Fruit fly (Drosophila melanogaster) whole organism, prepupa: ENCODE measurements around the gene CG34034.
"Not testable (repeated sequence)": the region's sequence is repeated elsewhere in the genome, so short reads cannot be mapped to it uniquely, and the experiment has no call there.

ENCODE experiments used
- CG11902 ChIP-seq: fragments of 200-800 bp; sonication (Bioruptor generic); optimal IDR thresholded peaks from 3 replicates; lab custom pipeline; 2016; ENCODE audit warnings: missing biosample characterization, missing genetic modification characterization
- CG6276 ChIP-seq: fragments of 200-800 bp; sonication (Bioruptor generic); optimal IDR thresholded peaks from 2 replicates; lab custom pipeline; 2017; ENCODE audit warnings: missing biosample characterization, mild to moderate bottlenecking, missing genetic modification characterization
- OdsH ChIP-seq: fragments of 200-800 bp; sonication (Bioruptor generic); optimal IDR thresholded peaks from 3 replicates; lab custom pipeline; 2016; ENCODE audit warnings: missing biosample characterization, missing genetic modification characterization
- dac ChIP-seq: fragments of 200-800 bp; sonication (Bioruptor generic); optimal IDR thresholded peaks from 2 replicates; lab custom pipeline; 2017; ENCODE audit warnings: missing biosample characterization, mild to moderate bottlenecking, missing genetic modification characterization
- salr ChIP-seq, 2 experiments: fragments of 200-800 bp; sonication (Bioruptor generic); optimal IDR thresholded peaks; 3 replicates each; lab custom pipeline; 2016 to 2018; ENCODE audit warnings: missing biosample characterization in 2 of 2, missing genetic modification characterization in 2 of 2, mild to moderate bottlenecking in 1 of 2

dm6 chr3R:21736196-21736595, 2.7 kb downstream of the CG34034 start, which contains the start of gene Sfp93F:
- TF ChIP-seq CG6276 (GFP tag; lab: Kevin White, UChicago); CG11902 (GFP tag; lab: Kevin White, UChicago); salr (GFP tag; optimal IDR thresholded peaks at IDR 0.05; lab: Kevin White, UChicago); OdsH; dac (GFP tag; lab: Kevin White, UChicago): not testable (repeated sequence)
